Worm (Caenorhabditis elegans) whole organism, midembryonic: Measurements from ENCODE around the gene irld-30.
"Not testable (repeated sequence)": the region's sequence is repeated elsewhere in the genome, so short reads cannot be mapped to it uniquely, and the experiment has no call there.

Experiments
- T22C8.4 ChIP-seq: fragments of 200-800 bp; sonication (Bioruptor generic); IDR thresholded peaks from 2 replicates; pipeline ENCODE4 v1.3.6; 2022; ENCODE audit warnings: missing genetic modification characterization, missing compliant biosample characterization
- cog-1 ChIP-seq: sonication (generic microtip); optimal IDR thresholded peaks from 2 replicates; lab custom pipeline; 2016; ENCODE audit warnings: missing genetic modification characterization, missing compliant biosample characterization
- flt-1 ChIP-seq: fragments of 200-800 bp; sonication (Bioruptor generic); IDR thresholded peaks from 2 replicates; pipeline ENCODE4 v1.3.6; 2022; ENCODE audit warnings: missing genetic modification characterization, missing compliant biosample characterization
- klf-2 ChIP-seq: fragments of 200-800 bp; sonication (Bioruptor generic); conservative IDR thresholded peaks from 2 replicates; pipeline ENCODE4 v1.3.6; 2022; ENCODE audit warnings: missing genetic modification reagents, missing genetic modification characterization, missing compliant biosample characterization
- ref-1 ChIP-seq: fragments of 200-800 bp; sonication (Bioruptor generic); conservative IDR thresholded peaks from 2 replicates; pipeline ENCODE4 v1.3.6; 2022; ENCODE audit warnings: missing genetic modification reagents, missing genetic modification characterization, missing compliant biosample characterization

ce11 chrV:2331616-2332015 is 9.6 kb downstream of the irld-30 start, which contains the start of gene irld-32:
- TF ChIP-seq flt-1 (GFP tag; lab: Robert Waterston, UW); T22C8.4; klf-2 (GFP tag; lab: Robert Waterston, UW); cog-1 (tag; lab: Kevin White, UChicago); ref-1 (GFP tag; lab: Robert Waterston, UW): not testable (repeated sequence)
